Fruit fly (Drosophila melanogaster) whole organism, pupa: Measurements from ENCODE around the gene CG15145.

Experiments used
- CG32121 ChIP-seq: fragments of 200-800 bp; sonication (Bioruptor generic); IDR thresholded peaks from 2 replicates; pipeline ENCODE4 v1.3.6; 2022; ENCODE audit warnings: missing biosample characterization, missing genetic modification characterization
- CG8159 ChIP-seq: fragments of 200-800 bp; sonication (Bioruptor generic); optimal IDR thresholded peaks from 3 replicates; lab custom pipeline; 2018; ENCODE audit warnings: missing biosample characterization, mild to moderate bottlenecking, missing genetic modification characterization, moderate library complexity
- EcR ChIP-seq: fragments of 200-800 bp; sonication (Bioruptor generic); optimal IDR thresholded peaks from 3 replicates; lab custom pipeline; 2019; ENCODE audit warnings: missing biosample characterization, missing genetic modification characterization, mild to moderate bottlenecking, moderate library complexity, missing genetic modification reagents
- Pif1B ChIP-seq: fragments of 200-800 bp; sonication (Bioruptor generic); optimal IDR thresholded peaks from 3 replicates; lab custom pipeline; 2016; ENCODE audit warnings: missing biosample characterization, missing genetic modification characterization
- Snoo ChIP-seq: fragments of 200-800 bp; sonication (Bioruptor generic); optimal IDR thresholded peaks from 3 replicates; lab custom pipeline; 2017; ENCODE audit warnings: missing biosample characterization, mild to moderate bottlenecking, missing genetic modification characterization, inconsistent platforms
- fd96Ca ChIP-seq: fragments of 200-800 bp; sonication (Bioruptor generic); IDR thresholded peaks from 3 replicates; pipeline ENCODE4 v1.3.6; 2022; ENCODE audit warnings: missing biosample characterization, missing genetic modification characterization
- gl ChIP-seq: fragments of 200-800 bp; sonication (Bioruptor generic); optimal IDR thresholded peaks from 2 replicates; lab custom pipeline; 2018; ENCODE audit warnings: missing biosample characterization, mild to moderate bottlenecking, missing genetic modification characterization

DNA sequence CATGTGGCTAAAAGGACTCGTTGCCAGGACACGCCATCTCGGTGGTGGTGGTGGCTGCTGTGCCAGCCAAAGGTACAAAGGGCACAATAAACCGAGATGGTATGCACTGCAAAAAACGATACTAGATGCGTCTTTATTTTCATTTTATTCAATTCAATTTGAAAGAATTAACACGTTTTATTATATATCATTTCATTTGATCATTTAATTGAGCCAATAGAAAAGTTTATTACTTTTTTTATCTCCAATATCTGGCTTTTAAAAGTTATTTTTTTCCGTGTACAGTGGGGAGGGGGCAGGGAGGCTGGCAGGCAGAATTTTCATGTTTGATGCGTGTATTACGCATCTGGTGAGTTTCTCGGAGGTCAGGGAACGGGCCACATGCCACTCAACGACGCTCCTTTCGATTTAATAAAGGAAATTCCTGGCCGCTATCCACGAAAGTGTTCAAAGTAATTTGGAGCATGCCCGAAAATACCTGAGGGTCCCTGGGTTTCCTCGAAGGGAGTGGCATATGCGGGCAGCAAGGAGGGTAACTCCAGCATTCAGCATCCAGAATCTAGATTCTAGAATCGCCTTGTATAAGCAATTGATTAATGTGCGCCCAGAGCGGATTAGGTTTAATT is 17.8 kb downstream of the CG15145 start:
- TF ChIP-seq Snoo (tag; lab: Kevin White, UChicago): no peak
- no peak for TF ChIP-seq CG32121 (GFP tag; lab: Robert Waterston, UW)
- TF ChIP-seq CG8159: peak; percentile 75
- TF ChIP-seq Pif1B (GFP tag; lab: Kevin White, UChicago): peak; percentile 19
- TF ChIP-seq fd96Ca (GFP tag; lab: Robert Waterston, UW): no peak
- TF ChIP-seq EcR (GFP tag; lab: Kevin White, UChicago): no peak
- TF ChIP-seq gl (tag; lab: Kevin White, UChicago): no peak
